Worm (Caenorhabditis elegans) whole organism, mixed stage, embryonic: ENCODE results near the gene C09E7.10.

Experiments used
- M03D4.4 ChIP-seq: sonication (generic microtip); optimal IDR thresholded peaks from 2 replicates; lab custom pipeline; 2017; ENCODE audit warnings: mild to moderate bottlenecking, missing genetic modification characterization, missing compliant biosample characterization
- bed-3 ChIP-seq: fragments of 200-800 bp; sonication (Bioruptor generic); optimal IDR thresholded peaks from 3 replicates; lab custom pipeline; 2018; ENCODE audit warnings: mild to moderate bottlenecking, missing genetic modification characterization, moderate library complexity, missing compliant biosample characterization
- blmp-1 ChIP-seq: fragments of 150-350 bp; optimal IDR thresholded peaks from 2 replicates; lab custom pipeline; 2014; ENCODE audit warnings: missing biosample characterization, missing genetic modification characterization
- ceh-39 ChIP-seq: fragments of 150-350 bp; optimal IDR thresholded peaks from 2 replicates; lab custom pipeline; 2014; ENCODE audit warnings: missing biosample characterization, missing genetic modification characterization
- ceh-43 ChIP-seq: fragments of 200-800 bp; sonication (Bioruptor generic); optimal IDR thresholded peaks from 2 replicates; lab custom pipeline; 2018; ENCODE audit warnings: mild to moderate bottlenecking, missing genetic modification characterization, moderate library complexity, missing compliant biosample characterization
- ceh-83 ChIP-seq: fragments of 200-800 bp; sonication (Bioruptor generic); optimal IDR thresholded peaks from 2 replicates; lab custom pipeline; 2018; ENCODE audit warnings: mild to moderate bottlenecking, missing genetic modification characterization, missing compliant biosample characterization
- ces-1 ChIP-seq: fragments of 150-350 bp; optimal IDR thresholded peaks from 2 replicates; lab custom pipeline; 2014; ENCODE audit warnings: missing biosample characterization, missing genetic modification reagents, missing genetic modification characterization
- cnd-1 ChIP-seq: fragments of 200-800 bp; sonication (Bioruptor generic); optimal IDR thresholded peaks from 2 replicates; lab custom pipeline; 2018; ENCODE audit warnings: mild to moderate bottlenecking, missing genetic modification characterization, missing compliant biosample characterization
- drap-1 ChIP-seq: fragments of 200-800 bp; sonication (Bioruptor generic); optimal IDR thresholded peaks from 3 replicates; lab custom pipeline; 2018; ENCODE audit warnings: mild to moderate bottlenecking, missing genetic modification characterization, missing compliant biosample characterization
- flh-1 ChIP-seq: fragments of 200-800 bp; sonication (Bioruptor generic); optimal IDR thresholded peaks from 2 replicates; lab custom pipeline; 2018; ENCODE audit warnings: mild to moderate bottlenecking, missing genetic modification characterization, moderate library complexity, missing compliant biosample characterization
- ham-2 ChIP-seq: fragments of 200-800 bp; sonication (Bioruptor generic); optimal IDR thresholded peaks from 2 replicates; lab custom pipeline; 2018; ENCODE audit warnings: mild to moderate bottlenecking, missing genetic modification characterization, missing compliant biosample characterization
- lin-13 ChIP-seq: fragments of 150-350 bp; optimal IDR thresholded peaks from 2 replicates; lab custom pipeline; 2014; ENCODE audit warnings: missing biosample characterization, missing genetic modification characterization
- lin-32 ChIP-seq: fragments of 200-800 bp; sonication (Bioruptor generic); optimal IDR thresholded peaks from 2 replicates; lab custom pipeline; 2018; ENCODE audit warnings: mild to moderate bottlenecking, missing genetic modification characterization, missing compliant biosample characterization
- lsy-2 ChIP-seq: fragments of 150-350 bp; optimal IDR thresholded peaks from 2 replicates; lab custom pipeline; 2014; ENCODE audit warnings: missing biosample characterization, missing genetic modification characterization
- mep-1 ChIP-seq: fragments of 150-350 bp; optimal IDR thresholded peaks from 2 replicates; lab custom pipeline; 2017; ENCODE audit warnings: missing biosample characterization, missing genetic modification reagents, missing genetic modification characterization, inconsistent platforms
- mls-2 ChIP-seq: sonication (generic microtip); optimal IDR thresholded peaks from 2 replicates; lab custom pipeline; 2016; ENCODE audit warnings: mild to moderate bottlenecking, missing genetic modification characterization, moderate library complexity, missing compliant biosample characterization
- nhr-12 ChIP-seq: fragments of 150-350 bp; optimal IDR thresholded peaks from 2 replicates; lab custom pipeline; 2014; ENCODE audit warnings: missing biosample characterization, missing genetic modification characterization
- nhr-2 ChIP-seq: fragments of 150-350 bp; optimal IDR thresholded peaks from 2 replicates; lab custom pipeline; 2014; ENCODE audit warnings: missing biosample characterization, missing genetic modification characterization
- nhr-237 ChIP-seq: fragments of 150-350 bp; optimal IDR thresholded peaks from 2 replicates; lab custom pipeline; 2014; ENCODE audit warnings: missing biosample characterization, missing genetic modification characterization
- nhr-28 ChIP-seq: fragments of 150-350 bp; optimal IDR thresholded peaks from 2 replicates; lab custom pipeline; 2014; ENCODE audit warnings: missing biosample characterization, missing genetic modification characterization
- nhr-76 ChIP-seq: sonication (generic microtip); optimal IDR thresholded peaks from 2 replicates; lab custom pipeline; 2017; ENCODE audit warnings: missing biosample characterization, missing genetic modification characterization
- pha-4 ChIP-seq: fragments of 150-350 bp; optimal IDR thresholded peaks from 2 replicates; lab custom pipeline; 2018; ENCODE audit warnings: missing biosample characterization, missing genetic modification reagents, missing genetic modification characterization
- sem-2 ChIP-seq: fragments of 200-800 bp; sonication (Bioruptor generic); optimal IDR thresholded peaks from 2 replicates; lab custom pipeline; 2018; ENCODE audit warnings: mild to moderate bottlenecking, missing genetic modification characterization, missing compliant biosample characterization
- sptf-1 ChIP-seq: sonication (generic microtip); optimal IDR thresholded peaks from 2 replicates; lab custom pipeline; 2017; ENCODE audit warnings: mild to moderate bottlenecking, missing genetic modification characterization, moderate library complexity, missing compliant biosample characterization
- tbx-8 ChIP-seq: fragments of 200-800 bp; sonication (Bioruptor generic); optimal IDR thresholded peaks from 2 replicates; lab custom pipeline; 2018; ENCODE audit warnings: mild to moderate bottlenecking, missing genetic modification characterization, moderate library complexity, missing compliant biosample characterization
- unc-120 ChIP-seq: sonication (generic microtip); optimal IDR thresholded peaks from 2 replicates; lab custom pipeline; 2017; ENCODE audit warnings: missing genetic modification characterization, missing compliant biosample characterization; ENCODE audit not compliant: poor library complexity, severe bottlenecking
- unc-39 ChIP-seq: fragments of 150-350 bp; optimal IDR thresholded peaks from 2 replicates; lab custom pipeline; 2014; ENCODE audit warnings: missing biosample characterization, missing genetic modification characterization
- unc-62 ChIP-seq: fragments of 150-350 bp; optimal IDR thresholded peaks from 2 replicates; lab custom pipeline; 2014; ENCODE audit warnings: missing biosample characterization, missing genetic modification reagents, missing genetic modification characterization
- ztf-11 ChIP-seq: fragments of 150-350 bp; optimal IDR thresholded peaks from 2 replicates; lab custom pipeline; 2014; ENCODE audit warnings: missing biosample characterization, missing genetic modification characterization

Gene C09E7.10

ce11 chrIII:6519949-6520348, at the start of gene C09E7.10:
TSS of gene C09E7.10 (minus strand) at chrIII:6520049.
- TF ChIP-seq pha-4 (tag; lab: Kevin White, UChicago) (no peak), unc-62 (no peak), ztf-11 (tag; lab: Kevin White, UChicago) (no peak), flh-1 (GFP tag; lab: Kevin White, UChicago) (no peak), ham-2 (GFP tag; lab: Kevin White, UChicago) (no peak), unc-39 (tag; lab: Kevin White, UChicago) (no peak), nhr-237 (tag; lab: Kevin White, UChicago) (no peak), lin-32 (GFP tag; lab: Kevin White, UChicago) (no peak), ceh-83 (no peak)

ce11 chrIII:6558487-6558886, 38.6 kb upstream of the C09E7.10 start, which contains the start of gene C09E7.8:
TSS of gene C09E7.8 (minus strand) at chrIII:6558587.
- TF ChIP-seq lin-13 (tag; lab: Kevin White, UChicago) (no peak), ceh-39 (tag; lab: Kevin White, UChicago) (no peak), ztf-11 (tag; lab: Kevin White, UChicago) (no peak), sem-2 (GFP tag; lab: Kevin White, UChicago) (no peak), nhr-237 (tag; lab: Kevin White, UChicago) (no peak), nhr-12 (tag; lab: Kevin White, UChicago) (no peak), blmp-1 (tag; lab: Kevin White, UChicago) (no peak), drap-1 (GFP tag; lab: Kevin White, UChicago) (no peak), nhr-76 (tag; lab: Kevin White, UChicago) (no peak), M03D4.4 (tag; lab: Kevin White, UChicago) (no peak), ces-1 (no peak), nhr-28 (tag; lab: Kevin White, UChicago) (no peak)

DNA sequence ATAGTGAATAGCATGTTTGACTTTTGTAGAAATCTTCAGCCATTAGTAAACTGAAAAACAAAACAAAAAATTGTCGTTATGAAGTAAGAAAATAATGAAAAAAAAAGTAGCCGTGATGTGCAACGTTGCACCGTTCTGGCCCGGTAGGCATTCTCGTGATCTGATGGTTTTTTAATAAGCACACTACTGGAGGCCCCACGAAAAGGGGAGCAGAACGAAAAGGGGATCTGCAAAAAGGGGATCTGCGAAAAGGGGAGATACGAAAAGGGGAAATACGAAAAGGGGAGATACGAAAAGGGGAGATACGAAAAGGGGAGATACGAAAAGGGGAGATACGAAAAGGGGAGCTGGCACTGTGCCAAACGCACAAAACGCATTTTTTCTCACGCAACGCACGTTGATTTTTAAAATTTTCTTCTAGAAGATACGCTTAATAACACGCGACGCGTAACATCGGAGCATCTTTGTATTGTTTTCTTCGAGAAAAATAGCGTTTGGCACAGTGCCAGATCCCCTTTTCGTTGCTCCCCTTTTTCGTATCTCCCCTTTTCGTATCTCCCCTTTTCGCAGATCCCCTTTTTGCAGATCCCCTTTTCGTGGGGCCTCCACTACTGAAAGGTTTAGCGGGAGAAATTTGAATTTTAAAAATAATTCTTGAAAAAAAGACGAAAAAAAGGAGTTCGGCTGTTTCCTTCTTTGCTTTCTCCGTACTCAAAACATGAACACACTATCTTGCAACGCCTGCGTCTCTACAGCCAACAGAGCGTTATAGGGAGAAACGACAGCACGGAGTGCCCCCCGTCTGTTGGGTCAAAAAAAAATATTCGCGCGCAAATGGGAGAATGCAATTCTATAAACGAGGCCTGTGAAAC, 31.6 kb upstream of the C09E7.10 start, which contains the start of gene C09E7.7:
TSS of gene C09E7.7 (minus strand) at position 57 of the 872 bp plus-strand sequence.
- TF ChIP-seq ces-1 (peak; percentile 27), sptf-1 (tag; lab: Kevin White, UChicago) (peak; percentile 67), drap-1 (GFP tag; lab: Kevin White, UChicago) (peak; percentile 35), mls-2 (tag; lab: Kevin White, UChicago) (peak; percentile 38), lin-13 (tag; lab: Kevin White, UChicago) (peak; percentile 40), cnd-1 (tag; lab: Kevin White, UChicago) (peak; percentile 47), sem-2 (GFP tag; lab: Kevin White, UChicago) (peak; percentile 13)

DNA sequence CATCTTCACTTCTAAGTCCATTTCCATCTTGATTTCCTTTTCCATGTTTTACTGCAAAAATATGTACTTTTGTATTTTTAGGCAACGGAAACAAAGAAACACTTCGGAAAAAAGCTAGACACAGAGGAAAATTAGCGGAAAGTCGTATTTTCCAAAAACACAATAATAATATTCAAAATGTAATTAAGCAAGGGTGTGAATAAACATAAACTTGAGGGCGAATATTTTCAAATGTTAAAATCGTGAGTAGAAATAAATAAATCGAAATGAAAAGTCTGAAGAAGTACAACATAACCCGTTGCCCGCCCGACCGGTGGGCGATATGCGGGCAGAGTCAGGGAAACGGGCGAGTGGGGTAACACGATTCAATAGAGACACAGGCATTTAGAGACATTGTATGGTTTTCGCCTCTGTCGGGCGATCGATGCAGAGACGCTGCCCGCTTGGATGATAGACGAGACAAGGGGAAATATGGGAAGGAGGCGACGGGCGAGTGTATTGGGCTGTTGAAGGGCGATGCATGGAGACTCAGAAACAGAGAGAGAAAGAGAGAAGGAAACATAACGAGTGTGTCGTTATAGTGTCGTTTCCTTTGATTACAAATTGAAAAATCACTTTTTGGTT, 17.2 kb upstream of the C09E7.10 start, which contains the start of gene C09E7.4:
TSS of gene C09E7.4 (minus strand) at position 51 of the 624 bp plus-strand sequence.
- peak; percentile 59 for TF ChIP-seq cnd-1 (tag; lab: Kevin White, UChicago)
- TF ChIP-seq M03D4.4 (tag; lab: Kevin White, UChicago), result peak; percentile 45
- TF ChIP-seq bed-3, result no peak
- TF ChIP-seq sptf-1 (tag; lab: Kevin White, UChicago), result peak; percentile 61
- TF ChIP-seq blmp-1 (tag; lab: Kevin White, UChicago), result no peak
- TF ChIP-seq mls-2 (tag; lab: Kevin White, UChicago), result peak; percentile 67
- TF ChIP-seq drap-1 (GFP tag; lab: Kevin White, UChicago), result peak; percentile 16
- no peak for TF ChIP-seq sem-2 (GFP tag; lab: Kevin White, UChicago)
- no peak for TF ChIP-seq nhr-76 (tag; lab: Kevin White, UChicago)
- TF ChIP-seq ces-1, result peak; percentile 40
- peak; percentile 35 for TF ChIP-seq lin-13 (tag; lab: Kevin White, UChicago)
- peak; percentile 34 for TF ChIP-seq nhr-2 (tag; lab: Kevin White, UChicago)
- TF ChIP-seq unc-62, result peak; percentile 55
- TF ChIP-seq tbx-8 (GFP tag; lab: Kevin White, UChicago), result no peak
- TF ChIP-seq ceh-43, result no peak
- peak; percentile 8 for TF ChIP-seq lin-32 (GFP tag; lab: Kevin White, UChicago)
- peak; percentile 5 for TF ChIP-seq ham-2 (GFP tag; lab: Kevin White, UChicago)
- TF ChIP-seq mep-1 (tag; lab: Kevin White, UChicago), result peak; percentile 35
- peak; percentile 66 for TF ChIP-seq pha-4 (tag; lab: Kevin White, UChicago)
- TF ChIP-seq unc-120 (tag; lab: Kevin White, UChicago), result peak; percentile 53
- peak; percentile 17 for TF ChIP-seq lsy-2
